Worm (Caenorhabditis elegans): ENCODE data around the gene D1044.1.
A peak's percentile ranks its signal among the peaks of the same experiment; 100 is the strongest.

D1044.1 gene

DNA sequence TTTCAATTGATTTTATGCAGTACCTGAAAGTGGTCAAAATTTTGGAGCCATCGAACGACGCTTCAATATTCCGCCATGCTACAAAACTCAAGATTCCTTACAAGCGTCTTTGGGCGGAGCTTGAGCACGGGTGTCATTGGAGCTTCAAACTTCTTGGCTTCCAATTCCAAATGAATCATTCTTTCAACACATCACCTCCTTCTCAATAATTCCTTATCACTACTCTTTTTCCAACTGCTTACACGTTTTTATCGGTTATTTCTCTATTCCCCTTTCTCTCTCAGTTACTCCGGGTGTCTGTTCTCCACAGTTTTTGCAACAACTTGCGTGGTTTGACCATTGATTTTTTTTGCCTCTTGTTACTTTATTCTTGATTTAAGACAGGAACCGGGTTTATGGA, 2.6 kb downstream of the D1044.1 start, which contains the start of gene F09F7.5:
Gene F09F7.5 (plus strand): TSS at position 258 of the 400 bp plus-strand sequence.
- TF ChIP-seq unc-39 (tag; optimal IDR thresholded peaks at IDR 0.05) = no peak
- no peak for TF ChIP-seq sem-2 (GFP tag; optimal IDR thresholded peaks at IDR 0.05)
- no peak for TF ChIP-seq unc-62 (GFP tag; optimal IDR thresholded peaks at IDR 0.05)
- no peak for TF ChIP-seq ztf-11 (tag; optimal IDR thresholded peaks at IDR 0.05)
- TF ChIP-seq mab-5 (tag; optimal IDR thresholded peaks at IDR 0.05) = no peak
- TF ChIP-seq tbx-8 (GFP tag; optimal IDR thresholded peaks at IDR 0.05) = no peak
- TF ChIP-seq nhr-2 (tag; optimal IDR thresholded peaks at IDR 0.05) = no peak
- TF ChIP-seq ceh-83 (GFP tag; optimal IDR thresholded peaks at IDR 0.05) = no peak
- no peak for TF ChIP-seq nhr-76 (tag; optimal IDR thresholded peaks at IDR 0.05)
- no peak for TF ChIP-seq mls-2 (tag; optimal IDR thresholded peaks at IDR 0.05)
- no peak for TF ChIP-seq elt-3 (tag; optimal IDR thresholded peaks at IDR 0.05)
- TF ChIP-seq zip-8 (tag; optimal IDR thresholded peaks at IDR 0.05) = no peak
- TF ChIP-seq unc-120 (tag; optimal IDR thresholded peaks at IDR 0.05; ENCODE audit: poor library complexity, severe bottlenecking) = no peak
- no peak for TF ChIP-seq lsy-2 (tag; optimal IDR thresholded peaks at IDR 0.05)
- TF ChIP-seq lin-13 (tag; optimal IDR thresholded peaks at IDR 0.05) = no peak
- TF ChIP-seq sptf-1 (tag; optimal IDR thresholded peaks at IDR 0.05) = no peak
- no peak for TF ChIP-seq nhr-28 (tag; optimal IDR thresholded peaks at IDR 0.05)
- no peak for TF ChIP-seq ceh-39 (tag; optimal IDR thresholded peaks at IDR 0.05)
- no peak for TF ChIP-seq cnd-1 (tag; optimal IDR thresholded peaks at IDR 0.05)
- TF ChIP-seq pha-4 (tag; optimal IDR thresholded peaks at IDR 0.05) = no peak

DNA sequence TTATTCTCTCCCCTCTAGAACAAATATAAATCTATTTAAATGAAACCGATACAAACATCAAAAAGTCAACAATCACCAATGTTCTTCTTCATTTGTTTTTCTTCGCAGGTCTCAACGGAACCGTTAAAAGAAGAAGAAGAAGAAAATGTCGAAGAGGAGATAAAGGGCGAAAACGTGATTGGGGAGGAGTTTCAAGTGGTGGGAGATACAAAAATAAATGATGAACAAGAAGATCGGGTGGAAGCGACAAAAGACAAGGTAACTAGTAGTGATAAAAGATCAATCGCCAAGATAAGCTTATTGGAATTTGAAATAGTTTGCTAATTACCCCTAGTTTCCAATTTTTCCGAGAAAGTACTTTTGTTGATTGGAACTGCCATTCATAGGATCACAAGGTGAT, 6.1 kb downstream of the D1044.1 start:
- no peak for TF ChIP-seq cnd-1 (tag; optimal IDR thresholded peaks at IDR 0.05)
- TF ChIP-seq ces-1 (GFP tag; optimal IDR thresholded peaks at IDR 0.05) = no peak
- TF ChIP-seq lsy-2 (tag; optimal IDR thresholded peaks at IDR 0.05) = no peak
- TF ChIP-seq pha-4 (tag; optimal IDR thresholded peaks at IDR 0.05) = no peak
- no peak for TF ChIP-seq nhr-2 (tag; optimal IDR thresholded peaks at IDR 0.05)
- no peak for TF ChIP-seq mab-5 (tag; optimal IDR thresholded peaks at IDR 0.05)
- no peak for TF ChIP-seq mep-1 (tag; optimal IDR thresholded peaks at IDR 0.05)
- no peak for TF ChIP-seq nhr-76 (tag; optimal IDR thresholded peaks at IDR 0.05)
- no peak for TF ChIP-seq M03D4.4 (tag; optimal IDR thresholded peaks at IDR 0.05)
- no peak for TF ChIP-seq elt-3 (tag; optimal IDR thresholded peaks at IDR 0.05)
- TF ChIP-seq tbx-8 (GFP tag; optimal IDR thresholded peaks at IDR 0.05) = no peak
- no peak for TF ChIP-seq nhr-12 (tag; optimal IDR thresholded peaks at IDR 0.05)
- no peak for TF ChIP-seq lin-32 (GFP tag; optimal IDR thresholded peaks at IDR 0.05)
- TF ChIP-seq lin-13 (tag; optimal IDR thresholded peaks at IDR 0.05) = no peak
- no peak for TF ChIP-seq flh-1 (GFP tag; optimal IDR thresholded peaks at IDR 0.05)
- TF ChIP-seq elt-1 (tag; optimal IDR thresholded peaks at IDR 0.05; ENCODE audit: borderline replicate concordance, insufficient read depth) = no peak
- no peak for TF ChIP-seq nhr-237 (tag; optimal IDR thresholded peaks at IDR 0.05)
- no peak for TF ChIP-seq ceh-83 (GFP tag; optimal IDR thresholded peaks at IDR 0.05)
- no peak for TF ChIP-seq ztf-11 (tag; optimal IDR thresholded peaks at IDR 0.05)
- no peak for TF ChIP-seq sem-2 (GFP tag; optimal IDR thresholded peaks at IDR 0.05)

DNA sequence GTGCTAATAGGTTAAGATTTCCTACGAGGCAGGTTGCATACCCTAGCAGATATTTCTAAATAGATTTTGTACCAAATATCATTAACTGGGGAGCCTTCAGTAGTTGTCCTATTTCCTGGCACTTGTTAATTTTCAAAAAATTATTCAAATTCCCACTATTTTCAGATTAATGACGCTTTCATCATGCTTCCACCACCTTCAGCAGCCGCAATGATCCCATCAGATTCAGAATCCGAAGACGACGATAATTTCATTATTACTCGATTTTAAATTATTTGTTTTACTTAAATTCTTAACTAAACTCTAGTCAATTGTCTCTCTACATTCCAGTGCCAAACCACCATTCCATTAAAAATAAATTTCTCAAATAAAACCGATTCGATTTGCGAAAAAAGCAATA, 6.7 kb downstream of the D1044.1 start:
- TF ChIP-seq pha-4 (tag; optimal IDR thresholded peaks at IDR 0.05) (no peak), nhr-76 (tag; optimal IDR thresholded peaks at IDR 0.05) (no peak), ceh-39 (tag; optimal IDR thresholded peaks at IDR 0.05) (no peak), unc-39 (tag; optimal IDR thresholded peaks at IDR 0.05) (no peak), nhr-237 (tag; optimal IDR thresholded peaks at IDR 0.05) (no peak), elt-3 (tag; optimal IDR thresholded peaks at IDR 0.05) (no peak), sptf-1 (tag; optimal IDR thresholded peaks at IDR 0.05) (no peak), unc-62 (GFP tag; optimal IDR thresholded peaks at IDR 0.05) (no peak), mab-5 (tag; optimal IDR thresholded peaks at IDR 0.05) (no peak), blmp-1 (tag; optimal IDR thresholded peaks at IDR 0.05) (no peak), flh-1 (GFP tag; optimal IDR thresholded peaks at IDR 0.05) (no peak), mep-1 (tag; optimal IDR thresholded peaks at IDR 0.05) (no peak), tbx-8 (GFP tag; optimal IDR thresholded peaks at IDR 0.05) (no peak), nhr-12 (tag; optimal IDR thresholded peaks at IDR 0.05) (no peak), nhr-28 (tag; optimal IDR thresholded peaks at IDR 0.05) (no peak), mls-2 (tag; optimal IDR thresholded peaks at IDR 0.05) (no peak), drap-1 (GFP tag; optimal IDR thresholded peaks at IDR 0.05) (no peak), lsy-2 (tag; optimal IDR thresholded peaks at IDR 0.05) (no peak), snpc-4 (tag; optimal IDR thresholded peaks at IDR 0.05) (no peak)

DNA sequence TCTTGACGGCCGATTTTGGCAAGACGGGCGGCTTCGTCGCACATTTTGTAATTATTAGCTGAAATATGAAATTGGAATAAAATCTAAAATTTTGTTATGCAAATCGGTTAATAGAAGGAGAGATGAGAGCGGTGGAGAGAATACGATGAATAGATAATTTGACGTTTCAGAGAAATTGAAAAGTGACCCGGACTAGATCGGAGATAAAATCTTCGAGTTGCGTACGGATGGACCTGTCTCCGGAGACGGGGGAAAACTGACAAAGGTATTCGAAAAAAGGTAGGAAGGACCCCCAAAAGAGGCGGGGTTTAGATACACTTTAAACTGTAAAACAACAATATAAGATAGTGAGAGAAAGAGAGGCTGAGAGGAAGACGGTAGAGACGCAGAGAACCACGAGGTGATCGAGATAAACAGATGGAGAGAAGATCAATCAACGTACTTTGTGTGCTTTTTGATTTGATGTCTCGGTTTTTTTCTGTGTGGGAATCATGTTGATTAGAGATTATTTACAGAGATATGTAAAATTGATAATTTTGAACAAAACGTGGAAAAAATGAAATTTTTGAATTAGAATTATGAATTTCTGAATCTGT, 8.1 kb downstream of the D1044.1 start, which contains the start of gene F09F7.6:
Gene F09F7.6 (minus strand): TSS at position 64 of the 596 bp plus-strand sequence.
- no peak for TF ChIP-seq ham-2 (GFP tag; optimal IDR thresholded peaks at IDR 0.05)
- TF ChIP-seq unc-120 (tag; optimal IDR thresholded peaks at IDR 0.05; ENCODE audit: poor library complexity, severe bottlenecking) = peak; percentile 39
- peak; percentile 84 for TF ChIP-seq elt-1 (tag; optimal IDR thresholded peaks at IDR 0.05; ENCODE audit: borderline replicate concordance, insufficient read depth)
- no peak for TF ChIP-seq bed-3 (GFP tag; optimal IDR thresholded peaks at IDR 0.05)
